Worm (Caenorhabditis elegans) whole organism, mixed stage, embryonic: ENCODE data around the gene srw-107.

Experiments used
- mep-1 ChIP-seq: fragments of 150-350 bp; optimal IDR thresholded peaks from 2 replicates; lab custom pipeline; 2017; ENCODE audit warnings: missing biosample characterization, missing genetic modification reagents, missing genetic modification characterization, inconsistent platforms
- zip-8 ChIP-seq: fragments of 150-350 bp; optimal IDR thresholded peaks from 2 replicates; lab custom pipeline; 2014; ENCODE audit warnings: missing biosample characterization, missing genetic modification characterization

- TF ChIP-seq mep-1 (no peak), zip-8 (no peak)
Observed at ce11 chrV:482860-483259, 38.6 kb downstream of the srw-107 start.
